Worm (Caenorhabditis elegans) whole organism, L4 larva: ENCODE data around the gene rme-4.

Source experiments
- D1046.2 ChIP-seq: fragments of 200-800 bp; sonication (Bioruptor generic); IDR thresholded peaks from 2 replicates; pipeline ENCODE4 v1.3.6; 2022; ENCODE audit warnings: missing genetic modification characterization, missing compliant biosample characterization
- F26F4.8 ChIP-seq: fragments of 200-800 bp; sonication (Bioruptor generic); conservative IDR thresholded peaks from 2 replicates; pipeline ENCODE4 v1.3.6; 2022; ENCODE audit warnings: missing genetic modification characterization, missing compliant biosample characterization
- F44E2.7 ChIP-seq: fragments of 200-800 bp; sonication (Bioruptor generic); IDR thresholded peaks from 2 replicates; pipeline ENCODE4 v2.1.2; 2022; ENCODE audit warnings: missing genetic modification characterization, missing compliant biosample characterization
- R02D3.7 ChIP-seq: fragments of 150-350 bp; sonication (generic microtip); optimal IDR thresholded peaks from 3 replicates; lab custom pipeline; 2014; ENCODE audit warnings: missing biosample characterization, missing genetic modification characterization
- T26A8.4 ChIP-seq: fragments of 200-800 bp; sonication (Bioruptor generic); IDR thresholded peaks from 2 replicates; pipeline ENCODE4 v1.3.6; 2022; ENCODE audit warnings: missing genetic modification characterization, missing compliant biosample characterization
- Y48G9A.11 ChIP-seq: fragments of 200-800 bp; sonication (Bioruptor generic); IDR thresholded peaks from 2 replicates; pipeline ENCODE4 v1.3.6; 2022; ENCODE audit warnings: missing genetic modification reagents, missing genetic modification characterization, missing compliant biosample characterization
- Y75B8A.6 ChIP-seq: fragments of 200-800 bp; sonication (Bioruptor generic); IDR thresholded peaks from 2 replicates; pipeline ENCODE4 v1.3.6; 2022; ENCODE audit warnings: missing genetic modification reagents, missing genetic modification characterization, missing compliant biosample characterization
- attf-4 ChIP-seq: sonication (generic microtip); optimal IDR thresholded peaks from 3 replicates; lab custom pipeline; 2017; ENCODE audit warnings: missing biosample characterization, missing genetic modification characterization
- ceh-44 ChIP-seq: fragments of 200-800 bp; sonication (Bioruptor generic); IDR thresholded peaks from 2 replicates; pipeline ENCODE4 v1.3.6; 2022; ENCODE audit warnings: missing genetic modification reagents, missing genetic modification characterization, missing compliant biosample characterization
- ceh-62 ChIP-seq: sonication (generic microtip); optimal IDR thresholded peaks from 2 replicates; lab custom pipeline; 2017; ENCODE audit warnings: missing biosample characterization, missing genetic modification characterization
- ceh-82 ChIP-seq: sonication (generic microtip); optimal IDR thresholded peaks from 2 replicates; lab custom pipeline; 2017; ENCODE audit warnings: missing biosample characterization, missing genetic modification characterization
- daf-12 ChIP-seq: fragments of 150-350 bp; optimal IDR thresholded peaks from 2 replicates; lab custom pipeline; 2014; ENCODE audit warnings: missing biosample characterization, missing genetic modification reagents, missing genetic modification characterization
- daf-19 ChIP-seq: fragments of 200-800 bp; sonication (Bioruptor generic); conservative IDR thresholded peaks from 2 replicates; pipeline ENCODE4 v1.3.6; 2022; ENCODE audit warnings: missing genetic modification characterization, missing compliant biosample characterization
- daf-8 ChIP-seq: fragments of 200-800 bp; sonication (Bioruptor generic); IDR thresholded peaks from 2 replicates; pipeline ENCODE4 v1.3.6; 2022; ENCODE audit warnings: missing genetic modification characterization, missing compliant biosample characterization
- dmd-6 ChIP-seq: fragments of 200-800 bp; sonication (Bioruptor generic); IDR thresholded peaks from 2 replicates; pipeline ENCODE4 v1.3.6; 2022; ENCODE audit warnings: missing genetic modification reagents, missing genetic modification characterization, missing compliant biosample characterization
- dmd-8 ChIP-seq: fragments of 200-800 bp; sonication (Bioruptor generic); IDR thresholded peaks from 2 replicates; pipeline ENCODE4 v1.3.6; 2022; ENCODE audit warnings: missing genetic modification characterization, missing compliant biosample characterization
- dpl-1 ChIP-seq: fragments of 150-350 bp; optimal IDR thresholded peaks from 2 replicates; lab custom pipeline; 2014; ENCODE audit warnings: missing biosample characterization, missing genetic modification reagents, missing genetic modification characterization
- egl-27 ChIP-seq: sonication (generic microtip); optimal IDR thresholded peaks from 3 replicates; lab custom pipeline; 2017; ENCODE audit warnings: missing biosample characterization, missing genetic modification reagents, missing genetic modification characterization
- fkh-10 ChIP-seq: fragments of 150-350 bp; optimal IDR thresholded peaks from 2 replicates; lab custom pipeline; 2014; ENCODE audit warnings: missing biosample characterization, missing genetic modification reagents, missing genetic modification characterization
- fos-1 ChIP-seq: fragments of 150-350 bp; optimal IDR thresholded peaks from 2 replicates; lab custom pipeline; 2014; ENCODE audit warnings: missing biosample characterization, missing genetic modification characterization
- gei-8 ChIP-seq: fragments of 200-800 bp; sonication (Bioruptor generic); optimal IDR thresholded peaks from 2 replicates; lab custom pipeline; 2018; ENCODE audit warnings: mild to moderate bottlenecking, missing genetic modification characterization, missing compliant biosample characterization
- jun-1 ChIP-seq: fragments of 150-350 bp; optimal IDR thresholded peaks from 2 replicates; lab custom pipeline; 2014; ENCODE audit warnings: missing biosample characterization, missing genetic modification reagents, missing genetic modification characterization
- lin-1 ChIP-seq: fragments of 200-800 bp; sonication (Bioruptor generic); IDR thresholded peaks from 2 replicates; pipeline ENCODE4 v1.3.6; 2022; ENCODE audit warnings: missing genetic modification reagents, missing genetic modification characterization, missing compliant biosample characterization
- lin-13 ChIP-seq: fragments of 150-350 bp; optimal IDR thresholded peaks from 2 replicates; lab custom pipeline; 2014; ENCODE audit warnings: missing biosample characterization, missing genetic modification reagents, missing genetic modification characterization
- lin-15B ChIP-seq: fragments of 150-350 bp; sonication (generic microtip); optimal IDR thresholded peaks from 3 replicates; lab custom pipeline; 2014; ENCODE audit warnings: missing biosample characterization, missing genetic modification characterization
- lin-38 ChIP-seq: fragments of 200-800 bp; sonication (Bioruptor generic); IDR thresholded peaks from 2 replicates; pipeline ENCODE4 v1.3.6; 2022; ENCODE audit warnings: missing genetic modification reagents, missing genetic modification characterization, missing compliant biosample characterization
- lin-39 ChIP-seq: fragments of 150-350 bp; optimal IDR thresholded peaks from 2 replicates; lab custom pipeline; 2014; ENCODE audit warnings: missing biosample characterization, missing genetic modification reagents, missing genetic modification characterization
- lir-3 ChIP-seq: sonication (generic microtip); optimal IDR thresholded peaks from 2 replicates; lab custom pipeline; 2016; ENCODE audit warnings: mild to moderate bottlenecking, missing genetic modification characterization, missing compliant biosample characterization
- mdl-1 ChIP-seq, 2 experiments: fragments of 150-350 bp in 1 of 2; sonication (generic microtip) in 1 of 2; optimal IDR thresholded peaks; 2 replicates each; lab custom pipeline; 2014 to 2017; ENCODE audit warnings: missing biosample characterization in 2 of 2, missing genetic modification characterization in 2 of 2
- mdt-29 ChIP-seq: fragments of 200-800 bp; sonication (Bioruptor generic); IDR thresholded peaks from 2 replicates; pipeline ENCODE4 v1.3.6; 2022; ENCODE audit warnings: missing genetic modification reagents, missing genetic modification characterization, missing compliant biosample characterization
- mep-1 ChIP-seq: fragments of 150-350 bp; sonication (generic microtip); optimal IDR thresholded peaks from 3 replicates; lab custom pipeline; 2014; ENCODE audit warnings: missing biosample characterization, missing genetic modification characterization
- mxl-2 ChIP-seq: fragments of 200-800 bp; sonication (Bioruptor generic); conservative IDR thresholded peaks from 2 replicates; pipeline ENCODE4 v1.3.6; 2022; ENCODE audit warnings: missing genetic modification reagents, missing genetic modification characterization, missing compliant biosample characterization
- mxl-3 ChIP-seq: fragments of 200-800 bp; sonication (Bioruptor generic); optimal IDR thresholded peaks from 2 replicates; lab custom pipeline; 2018; ENCODE audit warnings: mild to moderate bottlenecking, missing genetic modification characterization, missing compliant biosample characterization
- nhr-10 ChIP-seq: fragments of 150-350 bp; optimal IDR thresholded peaks from 2 replicates; lab custom pipeline; 2014; ENCODE audit warnings: missing biosample characterization, missing genetic modification characterization
- nhr-111 ChIP-seq: fragments of 200-800 bp; sonication (Bioruptor generic); optimal IDR thresholded peaks from 2 replicates; lab custom pipeline; 2018; ENCODE audit warnings: mild to moderate bottlenecking, missing genetic modification characterization, missing compliant biosample characterization
- nhr-237 ChIP-seq: sonication (generic microtip); optimal IDR thresholded peaks from 2 replicates; lab custom pipeline; 2017; ENCODE audit warnings: missing biosample characterization, missing genetic modification characterization
- nhr-25 ChIP-seq: sonication (generic microtip); optimal IDR thresholded peaks from 2 replicates; lab custom pipeline; 2017; ENCODE audit warnings: missing genetic modification characterization, mild to moderate bottlenecking, missing compliant biosample characterization, antibody characterized with exemption, moderate library complexity, borderline replicate concordance; ENCODE audit not compliant: insufficient read depth
- nhr-41 ChIP-seq: fragments of 200-800 bp; sonication (Bioruptor generic); IDR thresholded peaks from 2 replicates; pipeline ENCODE4 v1.3.6; 2022; ENCODE audit warnings: missing genetic modification reagents, missing genetic modification characterization, missing compliant biosample characterization
- nhr-42 ChIP-seq: fragments of 200-800 bp; sonication (Bioruptor generic); IDR thresholded peaks from 2 replicates; pipeline ENCODE4 v1.3.6; 2022; ENCODE audit warnings: missing genetic modification characterization, missing compliant biosample characterization
- nhr-48 ChIP-seq: sonication (generic microtip); optimal IDR thresholded peaks from 2 replicates; lab custom pipeline; 2016; ENCODE audit warnings: mild to moderate bottlenecking, missing genetic modification characterization, missing compliant biosample characterization
- nhr-6 ChIP-seq: fragments of 150-350 bp; optimal IDR thresholded peaks from 2 replicates; lab custom pipeline; 2014; ENCODE audit warnings: missing biosample characterization, missing genetic modification characterization
- nhr-76 ChIP-seq: fragments of 150-350 bp; optimal IDR thresholded peaks from 2 replicates; lab custom pipeline; 2014; ENCODE audit warnings: missing biosample characterization, missing genetic modification characterization
- sdz-12 ChIP-seq: fragments of 200-800 bp; sonication (Bioruptor generic); optimal IDR thresholded peaks from 2 replicates; lab custom pipeline; 2018; ENCODE audit warnings: mild to moderate bottlenecking, missing genetic modification characterization, missing compliant biosample characterization
- set-16 ChIP-seq: fragments of 200-800 bp; sonication (Bioruptor generic); IDR thresholded peaks from 2 replicates; pipeline ENCODE4 v1.3.6; 2022; ENCODE audit warnings: missing genetic modification reagents, missing genetic modification characterization, missing compliant biosample characterization
- tra-1 ChIP-seq: fragments of 200-800 bp; sonication (Bioruptor generic); IDR thresholded peaks from 2 replicates; pipeline ENCODE4 v1.3.6; 2022; ENCODE audit warnings: missing genetic modification reagents, missing genetic modification characterization, missing compliant biosample characterization
- unc-39 ChIP-seq: sonication (generic microtip); optimal IDR thresholded peaks from 2 replicates; lab custom pipeline; 2017; ENCODE audit warnings: missing biosample characterization, missing genetic modification characterization
- vab-7 ChIP-seq: fragments of 200-800 bp; sonication (Bioruptor generic); IDR thresholded peaks from 2 replicates; pipeline ENCODE4 v1.3.6; 2022; ENCODE audit warnings: missing genetic modification reagents, missing genetic modification characterization, missing compliant biosample characterization
- zag-1 ChIP-seq: fragments of 150-350 bp; optimal IDR thresholded peaks from 2 replicates; lab custom pipeline; 2014; ENCODE audit warnings: missing biosample characterization, missing genetic modification characterization
- zfp-2 ChIP-seq: sonication (generic microtip); optimal IDR thresholded peaks from 2 replicates; lab custom pipeline; 2016; ENCODE audit warnings: mild to moderate bottlenecking, missing genetic modification characterization, missing compliant biosample characterization
- zfp-3 ChIP-seq: fragments of 200-800 bp; sonication (Bioruptor generic); conservative IDR thresholded peaks from 2 replicates; pipeline ENCODE4 v1.3.6; 2022; ENCODE audit warnings: missing genetic modification reagents, missing genetic modification characterization, missing compliant biosample characterization
- zip-11 ChIP-seq: fragments of 200-800 bp; sonication (Bioruptor generic); IDR thresholded peaks from 2 replicates; pipeline ENCODE4 v1.3.6; 2022; ENCODE audit warnings: missing genetic modification characterization, missing compliant biosample characterization
- zip-2 ChIP-seq: fragments of 150-350 bp; optimal IDR thresholded peaks from 2 replicates; lab custom pipeline; 2014; ENCODE audit warnings: missing biosample characterization, missing genetic modification characterization
- ztf-11 ChIP-seq: fragments of 150-350 bp; optimal IDR thresholded peaks from 2 replicates; lab custom pipeline; 2014; ENCODE audit warnings: missing biosample characterization, missing genetic modification characterization

The rme-4 gene

ce11 chrX:10377663-10378062, 2.0 kb downstream of the rme-4 start (continued):
- TF ChIP-seq nhr-42 (GFP tag; lab: Robert Waterston, UW) (peak; percentile 84; the same call in 1 of the 2 replicates), set-16 (GFP tag; lab: Robert Waterston, UW) (no peak), ceh-44 (no peak), ceh-62 (tag; lab: Kevin White, UChicago) (no peak), nhr-237 (tag; lab: Kevin White, UChicago) (no peak), lin-13 (GFP tag; lab: Kevin White, UChicago) (peak; percentile 47), dmd-8 (GFP tag; lab: Robert Waterston, UW) (no peak), vab-7 (GFP tag; lab: Robert Waterston, UW) (no peak), daf-8 (GFP tag; lab: Robert Waterston, UW) (no peak), zip-11 (no peak), mxl-2 (GFP tag; lab: Robert Waterston, UW) (no peak), F44E2.7 (GFP tag; lab: Robert Waterston, UW) (no peak), nhr-6 (tag; lab: Kevin White, UChicago) (peak; percentile 88), egl-27 (tag; lab: Kevin White, UChicago) (no peak), Y48G9A.11 (GFP tag; lab: Robert Waterston, UW) (no peak), zfp-3 (GFP tag; lab: Robert Waterston, UW) (no peak; the same call in 1 of the 2 replicates), nhr-48 (peak; percentile 72), nhr-41 (GFP tag; lab: Robert Waterston, UW) (no peak), R02D3.7 (tag; lab: Kevin White, UChicago) (no peak), tra-1 (GFP tag; lab: Robert Waterston, UW) (0 out of 2 replicates have a peak, but pooled peaks have one; percentile 47), dpl-1 (GFP tag; lab: Kevin White, UChicago) (peak; percentile 78), daf-19 (GFP tag; lab: Robert Waterston, UW) (no peak), ztf-11 (no peak), gei-8 (peak; percentile 6), nhr-25 (tag; lab: Kevin White, UChicago) (peak; percentile 67), mxl-3 (GFP tag; lab: Kevin White, UChicago) (peak; percentile 89), mdt-29 (no peak), unc-39 (tag; lab: Kevin White, UChicago) (no peak), T26A8.4 (GFP tag; lab: Robert Waterston, UW) (peak; percentile 82), nhr-111 (GFP tag; lab: Kevin White, UChicago) (no peak), lin-39 (tag; lab: Kevin White, UChicago) (no peak), lir-3 (no peak), daf-12 (tag; lab: Kevin White, UChicago) (no peak), fkh-10 (GFP tag; lab: Kevin White, UChicago) (peak; percentile 70), lin-15B (tag; lab: Kevin White, UChicago) (no peak), ceh-82 (tag; lab: Kevin White, UChicago) (no peak), Y75B8A.6 (GFP tag; lab: Robert Waterston, UW) (no peak), zag-1 (tag; lab: Kevin White, UChicago) (no peak), sdz-12 (GFP tag; lab: Kevin White, UChicago) (no peak), nhr-76 (tag; lab: Kevin White, UChicago) (no peak), zip-2 (tag; lab: Kevin White, UChicago) (no peak), F26F4.8 (GFP tag; lab: Robert Waterston, UW) (no peak), attf-4 (tag; lab: Kevin White, UChicago) (no peak), D1046.2 (no peak), mep-1 (tag; lab: Kevin White, UChicago) (peak; percentile 94), nhr-10 (tag; lab: Kevin White, UChicago) (no peak), mdl-1 (tag; optimal IDR thresholded peaks at IDR 0.05; lab: Kevin White, UChicago) (peak in 1 of 2 experiments; percentile 94), zfp-2 (no peak), fos-1 (tag; lab: Kevin White, UChicago) (no peak), lin-1 (GFP tag; lab: Robert Waterston, UW) (0 out of 2 replicates have a peak, but pooled peaks have one; percentile 13), dmd-6 (GFP tag; lab: Robert Waterston, UW) (peak; percentile 82), lin-38 (GFP tag; lab: Robert Waterston, UW) (peak; percentile 71; the same call in 1 of the 2 replicates), jun-1 (tag; lab: Kevin White, UChicago) (no peak)
